Worm (Caenorhabditis elegans): ENCODE measurements around the gene nfyb-1.

The nfyb-1 gene

ce11 chrII:437279-437678 lies 29.9 kb downstream of the nfyb-1 start:
- no peak for TF ChIP-seq ceh-90 (tag; optimal IDR thresholded peaks at IDR 0.05)
- no peak for TF ChIP-seq fkh-4 (tag; optimal IDR thresholded peaks at IDR 0.05; ENCODE audit: borderline replicate concordance)
- TF ChIP-seq xbp-1 (tag; optimal IDR thresholded peaks at IDR 0.05) = no peak
- TF ChIP-seq fos-1 (tag; optimal IDR thresholded peaks at IDR 0.05) = no peak
- no peak for TF ChIP-seq lin-14 (GFP tag; optimal IDR thresholded peaks at IDR 0.05)

ce11 chrII:423086-423485 lies 44.1 kb downstream of the nfyb-1 start, which contains the start of gene C24H12.8:
TSS of gene C24H12.8 (minus strand) at chrII:423186.
- TF ChIP-seq ztf-4 (tag; optimal IDR thresholded peaks at IDR 0.05) (no peak), xbp-1 (tag; optimal IDR thresholded peaks at IDR 0.05) (no peak), pag-3 (tag; optimal IDR thresholded peaks at IDR 0.05; ENCODE audit: borderline replicate concordance, insufficient read depth) (no peak), sptf-1 (tag; optimal IDR thresholded peaks at IDR 0.05) (no peak), pqm-1 (tag; optimal IDR thresholded peaks at IDR 0.05) (no peak), hlh-17 (GFP tag; optimal IDR thresholded peaks at IDR 0.05; ENCODE audit: borderline replicate concordance) (no peak), ceh-63 (GFP tag; optimal IDR thresholded peaks at IDR 0.05) (no peak), dsc-1 (tag; optimal IDR thresholded peaks at IDR 0.05) (no peak), F16B12.6 (tag; optimal IDR thresholded peaks at IDR 0.05) (no peak), dpl-1 (GFP tag; optimal IDR thresholded peaks at IDR 0.05) (no peak), nhr-71 (tag; optimal IDR thresholded peaks at IDR 0.05) (no peak), lin-13 (GFP tag; optimal IDR thresholded peaks at IDR 0.05) (no peak), rnt-1 (tag; optimal IDR thresholded peaks at IDR 0.05) (no peak), blmp-1 (tag; optimal IDR thresholded peaks at IDR 0.05) (no peak)

ce11 chrII:418782-419181 lies 48.4 kb downstream of the nfyb-1 start, which contains the start of gene C24H12.6:
TSS of gene C24H12.6 (minus strand) at chrII:418882.
- no peak for TF ChIP-seq nhr-12 (tag; optimal IDR thresholded peaks at IDR 0.05)
- no peak for TF ChIP-seq C16A3.4 (tag; optimal IDR thresholded peaks at IDR 0.05)
- TF ChIP-seq vab-15 (tag; optimal IDR thresholded peaks at IDR 0.05) = no peak
- no peak for TF ChIP-seq zip-4 (GFP tag; optimal IDR thresholded peaks at IDR 0.05)
- no peak for TF ChIP-seq fkh-10 (GFP tag; optimal IDR thresholded peaks at IDR 0.05)

Data from whole organism, L1 larva.